Fruit fly (Drosophila melanogaster) whole organism, adult: ENCODE measurements around the gene CG31098.

Experiments
- CG11617 ChIP-seq: fragments of 200-800 bp; sonication (Bioruptor generic); optimal IDR thresholded peaks from 2 replicates; lab custom pipeline; 2017; ENCODE audit warnings: mild to moderate bottlenecking, missing biosample characterization, missing genetic modification reagents, missing genetic modification characterization
- CG12768 ChIP-seq: fragments of 200-800 bp; sonication (Bioruptor generic); optimal IDR thresholded peaks from 2 replicates; lab custom pipeline; 2017; ENCODE audit warnings: missing biosample characterization, missing genetic modification characterization, mild to moderate bottlenecking, moderate library complexity, missing genetic modification reagents
- CG14711 ChIP-seq: fragments of 200-800 bp; sonication (Bioruptor generic); optimal IDR thresholded peaks from 2 replicates; lab custom pipeline; 2018; ENCODE audit warnings: missing biosample characterization, mild to moderate bottlenecking, missing genetic modification characterization, moderate library complexity
- CG1620 ChIP-seq: fragments of 200-800 bp; sonication (Bioruptor generic); optimal IDR thresholded peaks from 2 replicates; lab custom pipeline; 2016; ENCODE audit warnings: missing biosample characterization, missing genetic modification characterization
- CG33017 ChIP-seq: fragments of 200-800 bp; sonication (Bioruptor generic); optimal IDR thresholded peaks from 2 replicates; lab custom pipeline; 2018; ENCODE audit warnings: missing biosample characterization, mild to moderate bottlenecking, missing genetic modification characterization, moderate library complexity
- CG5204 ChIP-seq: fragments of 200-800 bp; sonication (Bioruptor generic); optimal IDR thresholded peaks from 2 replicates; lab custom pipeline; 2016; ENCODE audit warnings: missing biosample characterization, missing genetic modification characterization
- CG7045 ChIP-seq: fragments of 200-800 bp; sonication (Bioruptor generic); optimal IDR thresholded peaks from 2 replicates; lab custom pipeline; 2017; ENCODE audit warnings: missing biosample characterization, mild to moderate bottlenecking, missing genetic modification characterization
- CG7101 ChIP-seq: fragments of 200-800 bp; sonication (Bioruptor generic); optimal IDR thresholded peaks from 2 replicates; lab custom pipeline; 2018; ENCODE audit warnings: missing biosample characterization, mild to moderate bottlenecking, missing genetic modification characterization, moderate library complexity
- Clk ChIP-seq: fragments of 200-800 bp; sonication (Bioruptor generic); optimal IDR thresholded peaks from 2 replicates; lab custom pipeline; 2017; ENCODE audit warnings: missing biosample characterization, missing genetic modification characterization
- Crg-1 ChIP-seq: fragments of 200-800 bp; sonication (Bioruptor generic); optimal IDR thresholded peaks from 2 replicates; lab custom pipeline; 2016; ENCODE audit warnings: missing biosample characterization, missing genetic modification characterization
- Hr96 ChIP-seq: fragments of 200-800 bp; sonication (Bioruptor generic); optimal IDR thresholded peaks from 2 replicates; lab custom pipeline; 2016; ENCODE audit warnings: missing biosample characterization, missing genetic modification characterization
- Mnt ChIP-seq: fragments of 200-800 bp; sonication (Bioruptor generic); optimal IDR thresholded peaks from 2 replicates; lab custom pipeline; 2016; ENCODE audit warnings: missing biosample characterization, mild to moderate bottlenecking, missing genetic modification characterization
- bab1 ChIP-seq: fragments of 200-800 bp; sonication (Bioruptor generic); optimal IDR thresholded peaks from 3 replicates; lab custom pipeline; 2019; ENCODE audit warnings: missing biosample characterization, mild to moderate bottlenecking, missing genetic modification characterization, moderate library complexity
- cic ChIP-seq: fragments of 200-800 bp; sonication (Bioruptor generic); optimal IDR thresholded peaks from 2 replicates; lab custom pipeline; 2017; ENCODE audit warnings: missing biosample characterization, mild to moderate bottlenecking, missing genetic modification characterization, moderate library complexity
- cnc ChIP-seq, 2 experiments: fragments of >200 bp; optimal IDR thresholded peaks; 2 replicates each; lab custom pipeline; 2017
- kay ChIP-seq: fragments of 200-800 bp; sonication (Bioruptor generic); peaks from one replicate; lab custom pipeline; 2016; ENCODE audit warnings: missing biosample characterization, missing genetic modification characterization, borderline replicate concordance
- ovo ChIP-seq: fragments of 200-800 bp; sonication (Bioruptor generic); optimal IDR thresholded peaks from 2 replicates; lab custom pipeline; 2016; ENCODE audit warnings: missing biosample characterization, missing genetic modification characterization
- pad ChIP-seq: fragments of 200-800 bp; sonication (Bioruptor generic); optimal IDR thresholded peaks from 3 replicates; lab custom pipeline; 2017; ENCODE audit warnings: missing biosample characterization, missing genetic modification characterization, mild to moderate bottlenecking, moderate library complexity, missing genetic modification reagents
- tj ChIP-seq: fragments of 200-800 bp; sonication (Bioruptor generic); optimal IDR thresholded peaks from 3 replicates; lab custom pipeline; 2017; ENCODE audit warnings: missing biosample characterization, mild to moderate bottlenecking, missing genetic modification characterization, moderate library complexity
- toe ChIP-seq: fragments of 200-800 bp; sonication (Bioruptor generic); optimal IDR thresholded peaks from 2 replicates; lab custom pipeline; 2016; ENCODE audit warnings: missing biosample characterization, missing genetic modification characterization

CG31098 gene

dm6 chr3R:25281165-25281564, 11.6 kb downstream of the CG31098 start, which contains the start of gene CG11892:
Gene CG11892 (plus strand): TSS chr3R:25281548.
- TF ChIP-seq CG1620 (GFP tag; lab: Kevin White, UChicago) (no peak), bab1 (GFP tag; lab: Kevin White, UChicago) (no peak), Crg-1 (peak; percentile 20), toe (GFP tag; lab: Kevin White, UChicago) (no peak), CG7045 (GFP tag; lab: Kevin White, UChicago) (peak; percentile 93), CG11617 (GFP tag; lab: Kevin White, UChicago) (peak; percentile 82), cnc (optimal IDR thresholded peaks at IDR 0.05; lab: Kevin White, UChicago) (no peak), Hr96 (GFP tag; lab: Kevin White, UChicago) (no peak), pad (peak; percentile 68), Mnt (GFP tag; lab: Kevin White, UChicago) (peak; percentile 67), CG33017 (tag; lab: Kevin White, UChicago) (peak; percentile 89), ovo (GFP tag; lab: Kevin White, UChicago) (peak; percentile 30), kay (GFP tag; lab: Kevin White, UChicago) (peak; percentile 93), Clk (GFP tag; lab: Kevin White, UChicago) (peak; percentile 72), CG14711 (tag; lab: Kevin White, UChicago) (peak; percentile 64), cic (GFP tag; lab: Kevin White, UChicago) (peak; percentile 93), CG5204 (GFP tag; lab: Kevin White, UChicago) (peak; percentile 28), CG12768 (GFP tag; lab: Kevin White, UChicago) (peak; percentile 89), CG7101 (tag; lab: Kevin White, UChicago) (peak; percentile 87), tj (peak; percentile 39)

- TF ChIP-seq CG7045 (GFP tag; lab: Kevin White, UChicago), result peak; percentile 50
- TF ChIP-seq Mnt (GFP tag; lab: Kevin White, UChicago), result peak; percentile 33
- peak; percentile 23 for TF ChIP-seq ovo (GFP tag; lab: Kevin White, UChicago)
- peak; percentile 45 for TF ChIP-seq CG33017 (tag; lab: Kevin White, UChicago)
- no peak for TF ChIP-seq CG14711 (tag; lab: Kevin White, UChicago)
- peak; percentile 90 for TF ChIP-seq kay (GFP tag; lab: Kevin White, UChicago)
- TF ChIP-seq Crg-1, result no peak
- peak; percentile 53 for TF ChIP-seq CG12768 (GFP tag; lab: Kevin White, UChicago)
- peak; percentile 57 for TF ChIP-seq CG7101 (tag; lab: Kevin White, UChicago)
- TF ChIP-seq cic (GFP tag; lab: Kevin White, UChicago), result peak; percentile 65
Observed at dm6 chr3R:25279796-25280350, 12.9 kb downstream of the CG31098 start, which contains the start of gene CG10514. Gene CG10514 (minus strand): TSS chr3R:25279846.

DNA sequence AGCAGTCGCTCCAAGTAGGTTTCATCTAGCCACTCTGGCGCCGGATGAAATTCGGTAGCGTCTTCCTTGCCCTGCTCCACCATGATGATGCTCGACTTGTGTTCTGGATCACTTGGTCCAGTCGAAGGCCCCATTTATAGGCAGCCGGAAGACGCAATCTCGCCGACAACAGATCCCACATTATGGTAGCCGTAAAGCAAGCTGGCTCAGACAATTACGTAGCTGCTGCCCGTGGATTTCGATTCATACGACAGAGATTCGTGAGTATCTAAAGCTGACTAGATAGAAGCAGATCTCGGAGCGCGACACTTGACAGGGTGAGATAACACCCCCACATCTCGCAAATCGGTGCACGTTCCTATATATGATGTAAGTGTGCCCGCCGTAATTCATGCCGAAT, 15.7 kb downstream of the CG31098 start, which contains the start of gene CG10513:
Gene CG10513, minus strand, starts transcription at position 101 of the 400 bp plus-strand sequence.
- no peak for TF ChIP-seq CG11617 (GFP tag; lab: Kevin White, UChicago)
- TF ChIP-seq Hr96 (GFP tag; lab: Kevin White, UChicago), result no peak
- no peak for TF ChIP-seq Clk (GFP tag; lab: Kevin White, UChicago)
- TF ChIP-seq cic (GFP tag; lab: Kevin White, UChicago), result no peak
- no peak for TF ChIP-seq pad
- no peak for TF ChIP-seq tj
- TF ChIP-seq bab1 (GFP tag; lab: Kevin White, UChicago), result no peak
- no peak for TF ChIP-seq toe (GFP tag; lab: Kevin White, UChicago)
- no peak for TF ChIP-seq CG14711 (tag; lab: Kevin White, UChicago)
- no peak for TF ChIP-seq CG33017 (tag; lab: Kevin White, UChicago)
- no peak for TF ChIP-seq CG5204 (GFP tag; lab: Kevin White, UChicago)
- no peak for TF ChIP-seq CG12768 (GFP tag; lab: Kevin White, UChicago)
- no peak for TF ChIP-seq ovo (GFP tag; lab: Kevin White, UChicago)
- no peak for TF ChIP-seq Crg-1
- TF ChIP-seq CG7101 (tag; lab: Kevin White, UChicago), result no peak
- TF ChIP-seq kay (GFP tag; lab: Kevin White, UChicago), result no peak
- TF ChIP-seq Mnt (GFP tag; lab: Kevin White, UChicago), result no peak
- no peak for TF ChIP-seq CG7045 (GFP tag; lab: Kevin White, UChicago)

DNA sequence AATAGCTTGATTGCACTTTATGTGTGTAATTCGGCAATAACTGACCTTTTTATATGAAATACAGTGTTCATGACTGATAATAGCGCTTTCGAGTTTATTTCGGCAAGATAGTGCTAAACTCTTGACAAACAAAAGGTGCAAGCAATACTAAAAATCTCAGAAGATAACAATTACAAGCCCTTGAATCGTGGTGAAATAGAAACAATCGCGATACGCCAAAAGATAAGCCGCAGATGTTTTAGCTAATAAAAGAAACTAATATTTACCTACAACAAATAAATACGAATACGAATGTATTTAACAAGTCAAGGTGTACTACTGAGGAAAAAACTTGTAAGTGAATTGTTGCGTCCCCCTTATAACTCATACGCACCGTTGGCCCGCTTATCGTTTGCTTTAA, 17.5 kb downstream of the CG31098 start:
- TF ChIP-seq CG1620 (GFP tag; lab: Kevin White, UChicago) (no peak), toe (GFP tag; lab: Kevin White, UChicago) (no peak), kay (GFP tag; lab: Kevin White, UChicago) (peak; percentile 94), cic (GFP tag; lab: Kevin White, UChicago) (peak; percentile 97), pad (peak; percentile 44), CG5204 (GFP tag; lab: Kevin White, UChicago) (peak; percentile 34), Crg-1 (peak; percentile 11), bab1 (GFP tag; lab: Kevin White, UChicago) (no peak), ovo (GFP tag; lab: Kevin White, UChicago) (peak; percentile 20), CG11617 (GFP tag; lab: Kevin White, UChicago) (peak; percentile 62), Clk (GFP tag; lab: Kevin White, UChicago) (no peak), CG7101 (tag; lab: Kevin White, UChicago) (peak; percentile 65), CG12768 (GFP tag; lab: Kevin White, UChicago) (peak; percentile 58), CG7045 (GFP tag; lab: Kevin White, UChicago) (peak; percentile 80), CG14711 (tag; lab: Kevin White, UChicago) (peak; percentile 22), CG33017 (tag; lab: Kevin White, UChicago) (peak; percentile 71), Mnt (GFP tag; lab: Kevin White, UChicago) (peak; percentile 19)

- TF ChIP-seq Clk (GFP tag; lab: Kevin White, UChicago) (no peak), cic (GFP tag; lab: Kevin White, UChicago) (peak; percentile 0)
Observed at dm6 chr3R:25273537-25273936, 19.2 kb downstream of the CG31098 start, which contains the start of gene CG11878. Gene CG11878 (plus strand): TSS chr3R:25273837.
